Worm (Caenorhabditis elegans) whole organism, L1 larva: ENCODE data around the gene C33A12.19.

Experiments
- C04F5.9 ChIP-seq: sonication (generic microtip); optimal IDR thresholded peaks from 2 replicates; lab custom pipeline; 2016; ENCODE audit warnings: missing genetic modification characterization, missing compliant biosample characterization
- C16A3.4 ChIP-seq: fragments of 150-350 bp; optimal IDR thresholded peaks from 2 replicates; lab custom pipeline; 2014; ENCODE audit warnings: missing biosample characterization, missing genetic modification characterization
- C34B4.2 ChIP-seq: sonication (generic microtip); optimal IDR thresholded peaks from 2 replicates; lab custom pipeline; 2017; ENCODE audit warnings: mild to moderate bottlenecking, missing genetic modification characterization, missing compliant biosample characterization
- Y116A8C.19 ChIP-seq: sonication (generic microtip); optimal IDR thresholded peaks from 2 replicates; lab custom pipeline; 2016; ENCODE audit warnings: missing compliant biosample characterization, missing genetic modification characterization, borderline replicate concordance
- aha-1 ChIP-seq: fragments of 150-350 bp; optimal IDR thresholded peaks from 2 replicates; lab custom pipeline; 2014; ENCODE audit warnings: missing biosample characterization, missing genetic modification characterization
- ceh-63 ChIP-seq: fragments of 200-800 bp; sonication (Bioruptor generic); optimal IDR thresholded peaks from 2 replicates; lab custom pipeline; 2018; ENCODE audit warnings: mild to moderate bottlenecking, missing genetic modification characterization, missing compliant biosample characterization
- ceh-8 ChIP-seq: fragments of 200-800 bp; sonication (Bioruptor generic); optimal IDR thresholded peaks from 2 replicates; lab custom pipeline; 2018; ENCODE audit warnings: mild to moderate bottlenecking, missing genetic modification characterization, moderate library complexity, missing compliant biosample characterization
- ceh-82 ChIP-seq, 3 experiments: fragments of 150-350 bp in 1 of 3; sonication (generic microtip) in 2 of 3; optimal IDR thresholded peaks; 2 replicates each; lab custom pipeline; 2014 to 2017; ENCODE audit warnings: missing biosample characterization in 3 of 3, missing genetic modification characterization in 3 of 3
- ceh-88 ChIP-seq: fragments of 200-800 bp; sonication (Bioruptor generic); IDR thresholded peaks from 2 replicates; pipeline ENCODE4 v1.3.6; 2022; ENCODE audit warnings: missing genetic modification characterization, missing compliant biosample characterization
- ces-1 ChIP-seq: fragments of 150-350 bp; optimal IDR thresholded peaks from 2 replicates; lab custom pipeline; 2014; ENCODE audit warnings: missing biosample characterization, missing genetic modification reagents, missing genetic modification characterization
- dpl-1 ChIP-seq, 3 experiments: fragments of 150-350 bp in 2 of 3; sonication (generic microtip) in 1 of 3; optimal IDR thresholded peaks; 2 replicates each; lab custom pipeline; 2014 to 2017; ENCODE audit warnings: missing biosample characterization in 3 of 3, missing genetic modification characterization in 3 of 3, missing genetic modification reagents in 3 of 3
- dsc-1 ChIP-seq: sonication (generic microtip); optimal IDR thresholded peaks from 2 replicates; lab custom pipeline; 2016; ENCODE audit warnings: mild to moderate bottlenecking, missing genetic modification characterization, missing compliant biosample characterization
- egl-13 ChIP-seq: sonication (generic microtip); optimal IDR thresholded peaks from 2 replicates; lab custom pipeline; 2016; ENCODE audit warnings: missing genotype, missing genetic modification reagents, missing genetic modification characterization, missing compliant biosample characterization
- egl-27 ChIP-seq, 2 experiments: fragments of 150-350 bp in 1 of 2; sonication (generic microtip); optimal IDR thresholded peaks; 3 replicates each; lab custom pipeline; 2017 to 2018; ENCODE audit warnings: missing biosample characterization in 2 of 2, missing genetic modification characterization in 2 of 2, missing genetic modification reagents in 2 of 2
- elt-2 ChIP-seq: sonication (generic microtip); optimal IDR thresholded peaks from 2 replicates; lab custom pipeline; 2016; ENCODE audit warnings: missing genetic modification characterization, mild to moderate bottlenecking, inconsistent platforms, missing compliant biosample characterization, missing genetic modification reagents
- fkh-10 ChIP-seq: sonication (generic microtip); optimal IDR thresholded peaks from 2 replicates; lab custom pipeline; 2017; ENCODE audit warnings: missing biosample characterization, missing genetic modification reagents, missing genetic modification characterization
- fkh-4 ChIP-seq: sonication (generic microtip); optimal IDR thresholded peaks from 2 replicates; lab custom pipeline; 2016; ENCODE audit warnings: missing compliant biosample characterization, missing genetic modification characterization, borderline replicate concordance
- fos-1 ChIP-seq: fragments of 150-350 bp; optimal IDR thresholded peaks from 2 replicates; lab custom pipeline; 2014; ENCODE audit warnings: missing biosample characterization, missing genetic modification characterization
- hlh-17 ChIP-seq: fragments of 200-800 bp; sonication (Bioruptor generic); optimal IDR thresholded peaks from 2 replicates; lab custom pipeline; 2018; ENCODE audit warnings: missing genetic modification characterization, mild to moderate bottlenecking, missing compliant biosample characterization, moderate library complexity, borderline replicate concordance
- hpl-2 ChIP-seq: fragments of 150-350 bp; optimal IDR thresholded peaks from 2 replicates; lab custom pipeline; 2014; ENCODE audit warnings: missing biosample characterization, missing genetic modification reagents, missing genetic modification characterization
- lin-35 ChIP-seq, 2 experiments: fragments of 150-350 bp; optimal IDR thresholded peaks; 2 replicates each; lab custom pipeline; 2014; ENCODE audit warnings: missing biosample characterization in 2 of 2, missing genetic modification characterization in 2 of 2, missing genetic modification reagents in 2 of 2
- lin-39 ChIP-seq: fragments of 150-350 bp; optimal IDR thresholded peaks from 2 replicates; lab custom pipeline; 2014; ENCODE audit warnings: missing biosample characterization, missing genetic modification reagents, missing genetic modification characterization
- lsy-2 ChIP-seq, 2 experiments: fragments of 150-350 bp; optimal IDR thresholded peaks; 2 replicates each; lab custom pipeline; 2014; ENCODE audit warnings: missing biosample characterization in 2 of 2, missing genetic modification characterization in 2 of 2
- mef-2 ChIP-seq: fragments of 150-350 bp; optimal IDR thresholded peaks from 2 replicates; lab custom pipeline; 2014; ENCODE audit warnings: missing biosample characterization, missing genetic modification characterization
- mep-1 ChIP-seq: fragments of 150-350 bp; optimal IDR thresholded peaks from 2 replicates; lab custom pipeline; 2014; ENCODE audit warnings: missing biosample characterization, missing genetic modification characterization
- nhr-11 ChIP-seq: fragments of 150-350 bp; optimal IDR thresholded peaks from 2 replicates; lab custom pipeline; 2014; ENCODE audit warnings: missing biosample characterization, missing genetic modification characterization
- nhr-12 ChIP-seq: sonication (generic microtip); optimal IDR thresholded peaks from 2 replicates; lab custom pipeline; 2017; ENCODE audit warnings: missing biosample characterization, missing genetic modification characterization
- nhr-19 ChIP-seq: fragments of 200-800 bp; sonication (Bioruptor generic); conservative IDR thresholded peaks from 2 replicates; pipeline ENCODE4 v1.3.6; 2022; ENCODE audit warnings: missing genetic modification characterization, missing compliant biosample characterization
- nhr-20 ChIP-seq: sonication (generic microtip); optimal IDR thresholded peaks from 2 replicates; lab custom pipeline; 2016; ENCODE audit warnings: mild to moderate bottlenecking, missing genetic modification characterization, missing compliant biosample characterization
- nhr-237 ChIP-seq: fragments of 150-350 bp; optimal IDR thresholded peaks from 2 replicates; lab custom pipeline; 2014; ENCODE audit warnings: missing biosample characterization, missing genetic modification characterization
- nhr-28 ChIP-seq: fragments of 150-350 bp; optimal IDR thresholded peaks from 2 replicates; lab custom pipeline; 2014; ENCODE audit warnings: missing biosample characterization, missing genetic modification characterization
- nhr-47 ChIP-seq: sonication (generic microtip); optimal IDR thresholded peaks from 2 replicates; lab custom pipeline; 2016; ENCODE audit warnings: mild to moderate bottlenecking, missing genetic modification characterization, moderate library complexity, missing compliant biosample characterization
- nhr-71 ChIP-seq: sonication (generic microtip); optimal IDR thresholded peaks from 2 replicates; lab custom pipeline; 2016; ENCODE audit warnings: mild to moderate bottlenecking, missing genetic modification characterization, moderate library complexity, missing compliant biosample characterization
- nhr-76 ChIP-seq: sonication (generic microtip); optimal IDR thresholded peaks from 2 replicates; lab custom pipeline; 2017; ENCODE audit warnings: missing biosample characterization, missing genetic modification characterization
- nhr-90 ChIP-seq: sonication (generic microtip); optimal IDR thresholded peaks from 2 replicates; lab custom pipeline; 2016; ENCODE audit warnings: mild to moderate bottlenecking, missing genetic modification characterization, missing compliant biosample characterization; ENCODE audit not compliant: poor library complexity
- pag-3 ChIP-seq: sonication (generic microtip); optimal IDR thresholded peaks from 2 replicates; lab custom pipeline; 2017; ENCODE audit warnings: missing genetic modification characterization, mild to moderate bottlenecking, missing compliant biosample characterization, antibody characterized with exemption, borderline replicate concordance; ENCODE audit not compliant: insufficient read depth
- pax-3 ChIP-seq: fragments of 200-800 bp; sonication (Bioruptor generic); optimal IDR thresholded peaks from 2 replicates; lab custom pipeline; 2018; ENCODE audit warnings: mild to moderate bottlenecking, missing genetic modification characterization, moderate library complexity, missing compliant biosample characterization
- rnt-1 ChIP-seq: sonication (generic microtip); optimal IDR thresholded peaks from 2 replicates; lab custom pipeline; 2016; ENCODE audit warnings: mild to moderate bottlenecking, missing genetic modification characterization, moderate library complexity, missing compliant biosample characterization
- skn-1 ChIP-seq: fragments of 150-350 bp; optimal IDR thresholded peaks from 2 replicates; lab custom pipeline; 2014; ENCODE audit warnings: missing biosample characterization, missing genetic modification characterization
- snu-23 ChIP-seq: sonication (generic microtip); optimal IDR thresholded peaks from 2 replicates; lab custom pipeline; 2016; ENCODE audit warnings: missing genetic modification characterization, missing compliant biosample characterization
- sox-4 ChIP-seq: sonication (generic microtip); optimal IDR thresholded peaks from 2 replicates; lab custom pipeline; 2016; ENCODE audit warnings: missing genetic modification characterization, missing compliant biosample characterization
- sup-37 ChIP-seq: fragments of 200-800 bp; sonication (Bioruptor generic); optimal IDR thresholded peaks from 2 replicates; lab custom pipeline; 2018; ENCODE audit warnings: mild to moderate bottlenecking, missing genetic modification characterization, missing compliant biosample characterization
- swsn-7 ChIP-seq: sonication (generic microtip); optimal IDR thresholded peaks from 2 replicates; lab custom pipeline; 2016; ENCODE audit warnings: missing genetic modification characterization, missing compliant biosample characterization
- tbx-2 ChIP-seq: sonication (generic microtip); optimal IDR thresholded peaks from 2 replicates; lab custom pipeline; 2016; ENCODE audit warnings: missing genetic modification characterization, missing compliant biosample characterization
- tlp-1 ChIP-seq: fragments of 150-350 bp; optimal IDR thresholded peaks from 2 replicates; lab custom pipeline; 2014; ENCODE audit warnings: missing biosample characterization, missing genetic modification characterization
- unc-130 ChIP-seq: fragments of 150-350 bp; optimal IDR thresholded peaks from 2 replicates; lab custom pipeline; 2017; ENCODE audit warnings: missing biosample characterization, missing genetic modification characterization, inconsistent platforms
- unc-86 ChIP-seq: sonication (generic microtip); optimal IDR thresholded peaks from 2 replicates; lab custom pipeline; 2016; ENCODE audit warnings: missing genetic modification characterization, missing compliant biosample characterization
- unc-98 ChIP-seq: fragments of 200-800 bp; sonication (Bioruptor generic); IDR thresholded peaks from 2 replicates; pipeline ENCODE4 v1.3.6; 2022; ENCODE audit warnings: missing genetic modification characterization, missing compliant biosample characterization
- vab-15 ChIP-seq: sonication (generic microtip); optimal IDR thresholded peaks from 2 replicates; lab custom pipeline; 2017; ENCODE audit warnings: missing genotype, mild to moderate bottlenecking, missing genetic modification characterization, missing compliant biosample characterization
- xbp-1 ChIP-seq: sonication (generic microtip); optimal IDR thresholded peaks from 2 replicates; lab custom pipeline; 2016; ENCODE audit warnings: missing genetic modification characterization, missing compliant biosample characterization
- ztf-11 ChIP-seq, 2 experiments: sonication (generic microtip); optimal IDR thresholded peaks; 2 replicates each; lab custom pipeline; 2016 to 2017; ENCODE audit warnings: missing genetic modification characterization in 2 of 2, missing biosample characterization in 1 of 2, missing compliant biosample characterization in 1 of 2
- ztf-4 ChIP-seq: fragments of 150-350 bp; optimal IDR thresholded peaks from 2 replicates; lab custom pipeline; 2014; ENCODE audit warnings: missing biosample characterization, missing genetic modification characterization

Gene C33A12.19

ce11 chrIV:9511221-9511638 lies 5.6 kb upstream of the C33A12.19 start (continued):
- TF ChIP-seq lin-35 (GFP tag; optimal IDR thresholded peaks at IDR 0.05; lab: Kevin White, UChicago) = peak; percentile 57 to 75
- peak; percentile 72 to 80 for TF ChIP-seq lsy-2 (tag; optimal IDR thresholded peaks at IDR 0.05; lab: Kevin White, UChicago)
- no peak for TF ChIP-seq nhr-28 (tag; lab: Kevin White, UChicago)
- TF ChIP-seq sox-4 (tag; lab: Kevin White, UChicago) = peak; percentile 63
- TF ChIP-seq dpl-1 (GFP tag; optimal IDR thresholded peaks at IDR 0.05; lab: Kevin White, UChicago) = peak; percentile 33 to 54 (median 48)
- TF ChIP-seq ceh-82 (tag; optimal IDR thresholded peaks at IDR 0.05; lab: Kevin White, UChicago) = peak; percentile 84 to 87 (median 86)
- no peak for TF ChIP-seq hlh-17 (GFP tag; lab: Kevin White, UChicago)
- TF ChIP-seq Y116A8C.19 (tag; lab: Kevin White, UChicago) = no peak
- peak; percentile 29 for TF ChIP-seq fkh-10 (GFP tag; lab: Kevin White, UChicago)
- no peak for TF ChIP-seq pag-3 (tag; lab: Kevin White, UChicago)
- peak; percentile 72 for TF ChIP-seq egl-13 (tag; lab: Kevin White, UChicago)
- TF ChIP-seq unc-130 (tag; lab: Kevin White, UChicago) = peak; percentile 7
- no peak for TF ChIP-seq hpl-2 (GFP tag; lab: Kevin White, UChicago)
- TF ChIP-seq nhr-12 (tag; lab: Kevin White, UChicago) = no peak
- peak; percentile 48 for TF ChIP-seq mef-2
- peak; percentile 95 for TF ChIP-seq nhr-47
- TF ChIP-seq mep-1 (tag; lab: Kevin White, UChicago) = peak; percentile 74
- peak; percentile 91 for TF ChIP-seq dsc-1 (tag; lab: Kevin White, UChicago)
- TF ChIP-seq nhr-76 = no peak
- no peak for TF ChIP-seq aha-1
- peak; percentile 65 for TF ChIP-seq C16A3.4 (tag; lab: Kevin White, UChicago)
- peak; percentile 40 for TF ChIP-seq nhr-237 (tag; lab: Kevin White, UChicago)
- TF ChIP-seq nhr-11 (tag; lab: Kevin White, UChicago) = peak; percentile 17
- no peak for TF ChIP-seq unc-98
- peak; percentile 87 for TF ChIP-seq nhr-19
- peak; percentile 93 for TF ChIP-seq swsn-7 (tag; lab: Kevin White, UChicago)
- TF ChIP-seq C04F5.9 (tag; lab: Kevin White, UChicago) = peak; percentile 62
- TF ChIP-seq ztf-11 (tag; optimal IDR thresholded peaks at IDR 0.05; lab: Kevin White, UChicago) = peak in 1 of 2 experiments; percentile 84
- TF ChIP-seq nhr-20 (tag; lab: Kevin White, UChicago) = peak; percentile 89
- peak; percentile 13 for TF ChIP-seq fkh-4 (tag; lab: Kevin White, UChicago)
- TF ChIP-seq sup-37 (GFP tag; lab: Kevin White, UChicago) = peak; percentile 67
- no peak for TF ChIP-seq ceh-63
- peak; percentile 82 for TF ChIP-seq unc-86 (tag; lab: Kevin White, UChicago)
- peak; percentile 82 for TF ChIP-seq tbx-2 (tag; lab: Kevin White, UChicago)
- TF ChIP-seq xbp-1 (tag; lab: Kevin White, UChicago) = peak; percentile 91
- peak; percentile 63 for TF ChIP-seq fos-1 (tag; lab: Kevin White, UChicago)
- peak; percentile 82 for TF ChIP-seq lin-39 (tag; lab: Kevin White, UChicago)
- TF ChIP-seq ceh-8 (GFP tag; lab: Kevin White, UChicago) = peak; percentile 85
- peak; percentile 92 for TF ChIP-seq snu-23
- peak; percentile 84 for TF ChIP-seq rnt-1 (tag; lab: Kevin White, UChicago)
- TF ChIP-seq C34B4.2 (tag; lab: Kevin White, UChicago) = no peak
- peak; percentile 59 for TF ChIP-seq skn-1 (tag; lab: Kevin White, UChicago)
- peak; percentile 67 for TF ChIP-seq pax-3
- no peak for TF ChIP-seq tlp-1
- peak; percentile 95 for TF ChIP-seq nhr-71 (tag; lab: Kevin White, UChicago)
- TF ChIP-seq elt-2 = no peak
- no peak; the same call in 1 of the 2 replicates for TF ChIP-seq ceh-88
- no peak for TF ChIP-seq vab-15 (tag; lab: Kevin White, UChicago)
- TF ChIP-seq ces-1 (GFP tag; lab: Kevin White, UChicago) = no peak
- TF ChIP-seq ztf-4 = peak; percentile 60
- TF ChIP-seq nhr-90 (tag; lab: Kevin White, UChicago) = peak; percentile 89
- peak in 1 of 2 experiments; percentile 2 for TF ChIP-seq egl-27 (tag; optimal IDR thresholded peaks at IDR 0.05; lab: Kevin White, UChicago)
